Fruit fly (Drosophila melanogaster): ENCODE results near the gene Nhe2.

Gene Nhe2

dm6 chr2L:21104326-21104725, at the start of gene Nhe2, which contains the start of gene CG46307 (continued):
- no peak for TF ChIP-seq tap (tag; optimal IDR thresholded peaks at IDR 0.05)
- peak; percentile 59 for TF ChIP-seq pros (GFP tag; optimal IDR thresholded peaks at IDR 0.05)
- TF ChIP-seq fd102C (GFP tag; optimal IDR thresholded peaks at IDR 0.05): no peak
- TF ChIP-seq CG14014 (GFP tag; IDR thresholded peaks at IDR 0.05): no peak
- peak; percentile 78 for TF ChIP-seq Ets65A (GFP tag)
- peak; percentile 98 for TF ChIP-seq CG15514 (GFP tag; optimal IDR thresholded peaks at IDR 0.05)
- TF ChIP-seq chm (GFP tag; IDR thresholded peaks at IDR 0.05): no peak

dm6 chr2L:21061591-21061990, 42.8 kb upstream of the Nhe2 start:
- TF ChIP-seq chn (GFP tag; optimal IDR thresholded peaks at IDR 0.05) (no peak), Hr78 (GFP tag; optimal IDR thresholded peaks at IDR 0.05) (no peak), unc-4 (GFP tag; IDR thresholded peaks at IDR 0.05; ENCODE audit: partially characterized antibody) (no peak), fd102C (GFP tag; optimal IDR thresholded peaks at IDR 0.05) (no peak), CG17568 (GFP tag; optimal IDR thresholded peaks at IDR 0.05) (no peak), CG14441 (GFP tag; IDR thresholded peaks at IDR 0.05) (no peak), ase (GFP tag; IDR thresholded peaks at IDR 0.05) (no peak), CG2120 (GFP tag; optimal IDR thresholded peaks at IDR 0.05) (no peak), CG13424 (tag; optimal IDR thresholded peaks at IDR 0.05) (no peak), CG7963 (GFP tag; IDR thresholded peaks at IDR 0.05; ENCODE audit: partially characterized antibody) (no peak), CG7928 (GFP tag; optimal IDR thresholded peaks at IDR 0.05) (no peak), Lpt (GFP tag; optimal IDR thresholded peaks at IDR 0.05) (no peak), CG32532 (GFP tag; IDR thresholded peaks at IDR 0.05) (no peak), CG8281 (tag; optimal IDR thresholded peaks at IDR 0.05) (no peak), Hsf (GFP tag; optimal IDR thresholded peaks at IDR 0.05) (no peak), CG9817 (tag; optimal IDR thresholded peaks at IDR 0.05) (no peak), CG3726 (GFP tag; IDR thresholded peaks at IDR 0.05) (no peak), Atf6 (GFP tag; IDR thresholded peaks at IDR 0.05) (no peak), mld (GFP tag; IDR thresholded peaks at IDR 0.05; ENCODE audit: partially characterized antibody) (no peak)

- TF ChIP-seq cwo (GFP tag; optimal IDR thresholded peaks at IDR 0.05) (peak; percentile 71), CG8290 (GFP tag; optimal IDR thresholded peaks at IDR 0.05) (no peak), CG8290 (tag; optimal IDR thresholded peaks at IDR 0.05) (peak in 1 of 2 experiments; percentile 21), chinmo (GFP tag; IDR thresholded peaks at IDR 0.05; ENCODE audit: partially characterized antibody) (0 out of 4 replicates have a peak, but pooled peaks have one; percentile 63), CG2678 (tag; optimal IDR thresholded peaks at IDR 0.05) (peak; percentile 41), CG9932 (GFP tag; IDR thresholded peaks at IDR 0.05) (no peak), wek (GFP tag; optimal IDR thresholded peaks at IDR 0.05) (no peak), Sox102F (GFP tag; optimal IDR thresholded peaks at IDR 0.05) (peak; percentile 17), CG14667 (GFP tag; IDR thresholded peaks at IDR 0.05) (no peak), vvl (GFP tag; IDR thresholded peaks at IDR 0.05) (peak; percentile 55; the same call in 1 of the 2 replicates), ATbp (GFP tag; optimal IDR thresholded peaks at IDR 0.05) (peak; percentile 8), CG12071 (GFP tag; optimal IDR thresholded peaks at IDR 0.05) (peak; percentile 34), CG11723 (GFP tag; optimal IDR thresholded peaks at IDR 0.05) (no peak), ci (GFP tag; IDR thresholded peaks at IDR 0.05) (peak; percentile 51; the same call in 1 of the 3 replicates), kay (GFP tag; optimal IDR thresholded peaks at IDR 0.05) (no peak), CG6689 (GFP tag; IDR thresholded peaks at IDR 0.05) (no peak), Vsx1 (GFP tag; optimal IDR thresholded peaks at IDR 0.05) (peak; percentile 26), Med (GFP tag) (peak; percentile 66), CG9876 (GFP tag; optimal IDR thresholded peaks at IDR 0.05) (no peak), caup (GFP tag; optimal IDR thresholded peaks at IDR 0.05; ENCODE audit: severe bottlenecking) (peak; percentile 0), Hmr (GFP tag; optimal IDR thresholded peaks at IDR 0.05) (peak; percentile 8), onecut (GFP tag; IDR thresholded peaks at IDR 0.05) (0 out of 2 replicates have a peak, but pooled peaks have one; percentile 14), Awh (GFP tag; IDR thresholded peaks at IDR 0.05) (peak; percentile 46; the same call in 1 of the 2 replicates), Dbx (GFP tag; IDR thresholded peaks at IDR 0.05) (peak; percentile 30; the same call in 1 of the 3 replicates)
Measured at dm6 chr2L:21062611-21063010, 41.8 kb upstream of the Nhe2 start.

All from whole organism, embryonic.